Worm (Caenorhabditis elegans) whole organism, late embryonic: ENCODE data around the gene C45G9.14.
A peak's percentile ranks its signal among the peaks of the same experiment; 100 is the strongest.
"Not testable (repeated sequence)": the region's sequence is repeated elsewhere in the genome, so short reads cannot be mapped to it uniquely, and the experiment has no call there.

Source experiments
- C38D4.7 ChIP-seq: fragments of 200-800 bp; sonication (Bioruptor generic); optimal IDR thresholded peaks from 2 replicates; lab custom pipeline; 2018; ENCODE audit warnings: mild to moderate bottlenecking, missing genetic modification characterization, moderate library complexity, missing compliant biosample characterization
- F13H6.1 ChIP-seq: sonication (generic microtip); optimal IDR thresholded peaks from 2 replicates; lab custom pipeline; 2016; ENCODE audit warnings: missing genetic modification characterization, missing compliant biosample characterization
- K09A11.1 ChIP-seq: sonication (generic microtip); optimal IDR thresholded peaks from 2 replicates; lab custom pipeline; 2017; ENCODE audit warnings: antibody characterized with exemption, mild to moderate bottlenecking, missing genetic modification characterization, missing compliant biosample characterization; ENCODE audit not compliant: insufficient read depth
- T23F11.4 ChIP-seq: fragments of 200-800 bp; sonication (Bioruptor generic); optimal IDR thresholded peaks from 2 replicates; lab custom pipeline; 2018; ENCODE audit warnings: mild to moderate bottlenecking, missing genetic modification characterization, missing compliant biosample characterization
- ceh-18 ChIP-seq: sonication (generic microtip); optimal IDR thresholded peaks from 2 replicates; lab custom pipeline; 2016; ENCODE audit warnings: missing genetic modification characterization, missing compliant biosample characterization
- ceh-19 ChIP-seq: fragments of 200-800 bp; sonication (Bioruptor generic); optimal IDR thresholded peaks from 2 replicates; lab custom pipeline; 2018; ENCODE audit warnings: mild to moderate bottlenecking, missing genetic modification characterization, missing compliant biosample characterization
- ceh-2 ChIP-seq: sonication (generic microtip); optimal IDR thresholded peaks from 2 replicates; lab custom pipeline; 2016; ENCODE audit warnings: missing genotype, missing genetic modification characterization, missing compliant biosample characterization
- ceh-24 ChIP-seq: sonication (generic microtip); optimal IDR thresholded peaks from 2 replicates; lab custom pipeline; 2016; ENCODE audit warnings: mild to moderate bottlenecking, missing genetic modification characterization, missing compliant biosample characterization
- ceh-30 ChIP-seq: fragments of 150-350 bp; optimal IDR thresholded peaks from 2 replicates; lab custom pipeline; 2014; ENCODE audit warnings: missing biosample characterization, missing genetic modification characterization
- ceh-31 ChIP-seq: sonication (generic microtip); optimal IDR thresholded peaks from 2 replicates; lab custom pipeline; 2016; ENCODE audit warnings: missing genetic modification characterization, missing compliant biosample characterization
- ceh-34 ChIP-seq: sonication (generic microtip); optimal IDR thresholded peaks from 2 replicates; lab custom pipeline; 2016; ENCODE audit warnings: mild to moderate bottlenecking, missing genetic modification characterization, missing compliant biosample characterization
- ceh-45 ChIP-seq: fragments of 200-800 bp; sonication (Bioruptor generic); IDR thresholded peaks from 2 replicates; pipeline ENCODE4 v1.3.6; 2022; ENCODE audit warnings: missing genetic modification reagents, missing genetic modification characterization, missing compliant biosample characterization
- ceh-48 ChIP-seq: sonication (generic microtip); optimal IDR thresholded peaks from 2 replicates; lab custom pipeline; 2016; ENCODE audit warnings: missing genetic modification characterization, inconsistent platforms, missing compliant biosample characterization
- ceh-9 ChIP-seq: sonication (generic microtip); optimal IDR thresholded peaks from 2 replicates; lab custom pipeline; 2016; ENCODE audit warnings: mild to moderate bottlenecking, missing genetic modification characterization, inconsistent platforms, missing compliant biosample characterization
- dmd-4 ChIP-seq: sonication (generic microtip); optimal IDR thresholded peaks from 2 replicates; lab custom pipeline; 2016; ENCODE audit warnings: borderline replicate concordance, missing genetic modification characterization, missing compliant biosample characterization
- dve-1 ChIP-seq: sonication (generic microtip); optimal IDR thresholded peaks from 2 replicates; lab custom pipeline; 2017; ENCODE audit warnings: antibody characterized with exemption, mild to moderate bottlenecking, missing genetic modification characterization, missing compliant biosample characterization
- elt-4 ChIP-seq: sonication (generic microtip); optimal IDR thresholded peaks from 2 replicates; lab custom pipeline; 2016; ENCODE audit warnings: missing genetic modification characterization, missing compliant biosample characterization
- ets-4 ChIP-seq: sonication (generic microtip); optimal IDR thresholded peaks from 2 replicates; lab custom pipeline; 2016; ENCODE audit warnings: missing genetic modification characterization, missing compliant biosample characterization
- eyg-1 ChIP-seq: sonication (generic microtip); optimal IDR thresholded peaks from 2 replicates; lab custom pipeline; 2016; ENCODE audit warnings: missing genotype, missing genetic modification characterization, missing compliant biosample characterization
- fax-1 ChIP-seq: sonication (generic microtip); optimal IDR thresholded peaks from 2 replicates; lab custom pipeline; 2016; ENCODE audit warnings: missing genotype, missing genetic modification characterization, missing compliant biosample characterization
- fkh-10 ChIP-seq: fragments of 150-350 bp; optimal IDR thresholded peaks from 2 replicates; lab custom pipeline; 2014; ENCODE audit warnings: missing biosample characterization, missing genetic modification reagents, missing genetic modification characterization
- gmeb-2 ChIP-seq: sonication (generic microtip); optimal IDR thresholded peaks from 2 replicates; lab custom pipeline; 2016; ENCODE audit warnings: missing genetic modification characterization, inconsistent platforms, missing compliant biosample characterization
- hlh-13 ChIP-seq: fragments of 200-800 bp; sonication (Bioruptor generic); optimal IDR thresholded peaks from 2 replicates; lab custom pipeline; 2018; ENCODE audit warnings: mild to moderate bottlenecking, missing genetic modification characterization, missing compliant biosample characterization
- hlh-15 ChIP-seq: sonication (generic microtip); optimal IDR thresholded peaks from 2 replicates; lab custom pipeline; 2016; ENCODE audit warnings: missing genetic modification characterization, missing compliant biosample characterization
- hlh-30 ChIP-seq: sonication (generic microtip); optimal IDR thresholded peaks from 2 replicates; lab custom pipeline; 2017; ENCODE audit warnings: antibody characterized with exemption, missing genetic modification characterization, missing compliant biosample characterization; ENCODE audit not compliant: insufficient read depth
- hlh-6 ChIP-seq: sonication (generic microtip); optimal IDR thresholded peaks from 2 replicates; lab custom pipeline; 2016; ENCODE audit warnings: missing genotype, missing genetic modification characterization, missing compliant biosample characterization
- hlh-8 ChIP-seq: sonication (generic microtip); optimal IDR thresholded peaks from 2 replicates; lab custom pipeline; 2016; ENCODE audit warnings: missing genotype, missing genetic modification characterization, missing compliant biosample characterization
- lim-6 ChIP-seq: sonication (generic microtip); optimal IDR thresholded peaks from 2 replicates; lab custom pipeline; 2016; ENCODE audit warnings: missing genetic modification characterization, missing compliant biosample characterization
- lin-11 ChIP-seq: fragments of 200-800 bp; sonication (Bioruptor generic); optimal IDR thresholded peaks from 2 replicates; lab custom pipeline; 2018; ENCODE audit warnings: mild to moderate bottlenecking, missing genetic modification characterization, missing compliant biosample characterization
- nfya-1 ChIP-seq: sonication (generic microtip); optimal IDR thresholded peaks from 2 replicates; lab custom pipeline; 2017; ENCODE audit warnings: missing genetic modification characterization, mild to moderate bottlenecking, missing compliant biosample characterization, antibody characterized with exemption, moderate library complexity
- nhr-232 ChIP-seq: sonication (generic microtip); optimal IDR thresholded peaks from 2 replicates; lab custom pipeline; 2016; ENCODE audit warnings: missing genetic modification characterization, missing compliant biosample characterization
- npax-4 ChIP-seq: sonication (generic microtip); optimal IDR thresholded peaks from 2 replicates; lab custom pipeline; 2016; ENCODE audit warnings: missing genetic modification characterization, missing compliant biosample characterization
- odd-2 ChIP-seq: sonication (generic microtip); optimal IDR thresholded peaks from 2 replicates; lab custom pipeline; 2017; ENCODE audit warnings: antibody characterized with exemption, mild to moderate bottlenecking, missing genetic modification characterization, missing compliant biosample characterization
- pat-9 ChIP-seq: fragments of 200-800 bp; sonication (Bioruptor generic); optimal IDR thresholded peaks from 2 replicates; lab custom pipeline; 2018; ENCODE audit warnings: mild to moderate bottlenecking, missing genetic modification characterization, moderate library complexity, missing compliant biosample characterization
- pha-4 ChIP-seq: fragments of 150-350 bp; optimal IDR thresholded peaks from 2 replicates; lab custom pipeline; 2018; ENCODE audit warnings: missing biosample characterization, missing genetic modification reagents, missing genetic modification characterization
- pqm-1 ChIP-seq: sonication (generic microtip); optimal IDR thresholded peaks from 2 replicates; lab custom pipeline; 2016; ENCODE audit warnings: missing genetic modification characterization, missing compliant biosample characterization
- pros-1 ChIP-seq: fragments of 150-350 bp; optimal IDR thresholded peaks from 2 replicates; lab custom pipeline; 2014; ENCODE audit warnings: missing biosample characterization, missing genetic modification reagents, missing genetic modification characterization
- ref-2 ChIP-seq: sonication (generic microtip); optimal IDR thresholded peaks from 2 replicates; lab custom pipeline; 2016; ENCODE audit warnings: missing genetic modification characterization, missing compliant biosample characterization
- rnt-1 ChIP-seq: sonication (generic microtip); optimal IDR thresholded peaks from 2 replicates; lab custom pipeline; 2016; ENCODE audit warnings: missing genetic modification characterization, missing compliant biosample characterization
- sdc-2 ChIP-seq: sonication (generic microtip); optimal IDR thresholded peaks from 2 replicates; lab custom pipeline; 2016; ENCODE audit warnings: missing genotype, missing genetic modification characterization, missing compliant biosample characterization
- sox-2 ChIP-seq: fragments of 200-800 bp; sonication (Bioruptor generic); IDR thresholded peaks from 2 replicates; pipeline ENCODE4 v1.3.6; 2022; ENCODE audit warnings: missing genetic modification reagents, missing genetic modification characterization, missing compliant biosample characterization
- tbx-2 ChIP-seq: sonication (generic microtip); optimal IDR thresholded peaks from 2 replicates; lab custom pipeline; 2016; ENCODE audit warnings: missing genetic modification characterization, missing compliant biosample characterization
- tbx-7 ChIP-seq: sonication (generic microtip); optimal IDR thresholded peaks from 2 replicates; lab custom pipeline; 2016; ENCODE audit warnings: missing genotype, missing genetic modification characterization, missing compliant biosample characterization
- ttx-3 ChIP-seq: sonication (generic microtip); optimal IDR thresholded peaks from 2 replicates; lab custom pipeline; 2016; ENCODE audit warnings: missing genetic modification reagents, missing genetic modification characterization, missing compliant biosample characterization
- unc-3 ChIP-seq, 2 experiments: fragments of 200-800 bp in 1 of 2; sonication (Bioruptor generic) in 1 of 2; sonication (generic microtip) in 1 of 2; conservative IDR thresholded peaks in 1 of 2; optimal IDR thresholded peaks in 1 of 2; 2 replicates each; pipeline versions ENCODE4 v1.3.6 to Lab custom; 2016 to 2022; ENCODE audit warnings: missing compliant biosample characterization in 2 of 2, missing genetic modification characterization in 2 of 2, missing genetic modification reagents in 1 of 2
- unc-86 ChIP-seq: sonication (generic microtip); optimal IDR thresholded peaks from 2 replicates; lab custom pipeline; 2016; ENCODE audit warnings: missing genetic modification characterization, missing compliant biosample characterization
- zip-5 ChIP-seq: sonication (generic microtip); optimal IDR thresholded peaks from 2 replicates; lab custom pipeline; 2016; ENCODE audit warnings: missing genetic modification characterization, missing compliant biosample characterization

The C45G9.14 gene

ce11 chrIII:5061798-5062197 lies 17.0 kb downstream of the C45G9.14 start, which contains the start of gene C45G9.10:
Gene C45G9.10 (minus strand): TSS chrIII:5061898.
- TF ChIP-seq pha-4 (no peak), sox-2 (GFP tag; lab: Robert Waterston, UW) (no peak), ref-2 (no peak), nfya-1 (tag; lab: Kevin White, UChicago) (no peak), ceh-30 (tag; lab: Kevin White, UChicago) (no peak), T23F11.4 (no peak), dve-1 (tag; lab: Kevin White, UChicago) (no peak), ceh-19 (GFP tag; lab: Kevin White, UChicago) (no peak), hlh-13 (GFP tag; lab: Kevin White, UChicago) (no peak), ceh-2 (no peak), dmd-4 (tag; lab: Kevin White, UChicago) (no peak), nhr-232 (no peak), pqm-1 (tag; lab: Kevin White, UChicago) (no peak), pros-1 (no peak), hlh-8 (tag; lab: Kevin White, UChicago) (no peak), fkh-10 (no peak), lim-6 (tag; lab: Kevin White, UChicago) (no peak), ceh-31 (tag; lab: Kevin White, UChicago) (no peak), ceh-34 (tag; lab: Kevin White, UChicago) (no peak)

DNA sequence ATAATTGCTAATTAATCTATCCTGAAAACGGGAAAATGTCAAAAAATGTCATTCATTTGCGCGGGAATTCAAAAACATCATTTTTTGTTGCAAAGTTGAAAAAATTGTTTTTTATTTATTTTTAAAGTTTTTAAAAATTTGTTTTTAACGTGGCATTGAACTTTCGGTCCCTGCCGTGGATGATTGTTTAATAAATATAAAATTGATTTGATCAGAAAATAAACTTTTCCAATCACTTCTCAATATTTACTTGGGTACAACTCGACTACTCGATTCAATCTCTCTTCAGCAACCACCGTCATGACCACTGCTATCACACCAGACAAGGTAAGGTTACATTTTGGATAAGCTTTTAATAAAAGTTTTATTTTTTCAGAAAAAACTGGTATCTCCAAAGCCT lies 17.6 kb downstream of the C45G9.14 start, which contains the start of gene C45G9.4:
TSS of gene C45G9.4 (plus strand) at position 301 of the 400 bp plus-strand sequence.
- TF ChIP-seq ttx-3, odd-2, zip-5 (tag; lab: Kevin White, UChicago): not testable (repeated sequence)

ce11 chrIII:5068675-5069233 lies 23.9 kb downstream of the C45G9.14 start, which contains the start of the genes C45G9.11 and C45G9.2:
Gene C45G9.11 (minus strand): TSS chrIII:5068725.
Gene C45G9.2 (plus strand): TSS chrIII:5069066.
- TF ChIP-seq hlh-15 (tag; lab: Kevin White, UChicago) (no peak), tbx-7 (tag; lab: Kevin White, UChicago) (peak; percentile 93), ceh-48 (tag; lab: Kevin White, UChicago) (no peak), ceh-24 (tag; lab: Kevin White, UChicago) (no peak), ceh-9 (tag; lab: Kevin White, UChicago) (no peak), ceh-30 (tag; lab: Kevin White, UChicago) (no peak), tbx-2 (tag; lab: Kevin White, UChicago) (peak; percentile 85), ceh-18 (no peak), lin-11 (tag; lab: Kevin White, UChicago) (no peak), ceh-34 (tag; lab: Kevin White, UChicago) (peak; percentile 47), elt-4 (no peak), gmeb-2 (tag; lab: Kevin White, UChicago) (no peak), npax-4 (tag; lab: Kevin White, UChicago) (no peak), K09A11.1 (tag; lab: Kevin White, UChicago) (no peak), pha-4 (no peak), pros-1 (no peak), unc-86 (tag; lab: Kevin White, UChicago) (no peak), hlh-13 (GFP tag; lab: Kevin White, UChicago) (no peak), F13H6.1 (tag; lab: Kevin White, UChicago) (peak; percentile 45), ceh-19 (GFP tag; lab: Kevin White, UChicago) (no peak), sox-2 (GFP tag; lab: Robert Waterston, UW) (no peak), ttx-3 (tag; lab: Kevin White, UChicago) (no peak), C38D4.7 (GFP tag; lab: Kevin White, UChicago) (no peak), unc-3 (GFP tag; conservative IDR thresholded peaks at IDR 0.05; lab: Robert Waterston, UW) (no peak), unc-3 (tag; optimal IDR thresholded peaks at IDR 0.05; lab: Kevin White, UChicago) (no peak), hlh-30 (tag; lab: Kevin White, UChicago) (no peak), pqm-1 (tag; lab: Kevin White, UChicago) (peak; percentile 57), fax-1 (tag; lab: Kevin White, UChicago) (peak; percentile 19), eyg-1 (tag; lab: Kevin White, UChicago) (no peak), rnt-1 (tag; lab: Kevin White, UChicago) (peak; percentile 74), ceh-2 (peak; percentile 91), ets-4 (tag; lab: Kevin White, UChicago) (peak; percentile 99), pat-9 (tag; lab: Kevin White, UChicago) (no peak), sdc-2 (tag; lab: Kevin White, UChicago) (peak; percentile 28), ceh-45 (GFP tag; lab: Robert Waterston, UW) (no peak), hlh-6 (tag; lab: Kevin White, UChicago) (no peak)
